Fruit fly (Drosophila melanogaster) S2 (cell line): ENCODE data around the gene PTPMT1.

Source experiments
- CG8478 ChIP-seq: fragments of >200 bp; optimal IDR thresholded peaks from 2 replicates; lab custom pipeline; 2018
- CTCF ChIP-seq, 2 experiments: fragments of >200 bp; optimal IDR thresholded peaks; 2 replicates each; lab custom pipeline; 2018

DNA sequence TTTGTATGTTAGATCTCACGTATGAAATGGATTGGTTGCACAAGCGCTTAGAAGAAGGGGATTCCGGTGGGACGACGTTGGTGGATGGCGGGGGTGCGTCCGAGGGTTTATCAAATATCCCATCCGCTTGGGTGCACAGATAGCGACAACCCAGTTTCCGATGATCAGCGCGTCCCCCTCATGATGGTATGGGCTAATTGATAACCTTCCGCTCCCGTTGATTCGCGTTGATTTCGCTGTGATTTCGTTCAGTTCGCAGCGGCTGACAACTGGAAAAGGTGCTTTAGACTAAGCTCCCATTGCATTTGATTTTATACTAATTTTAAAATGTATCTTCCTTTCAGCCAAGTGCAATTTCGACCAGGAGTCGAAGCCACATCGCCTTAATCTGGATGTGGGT is 31.4 kb downstream of the PTPMT1 start:
- TF ChIP-seq CG8478 (lab: Kevin White, UChicago) = no peak
- TF ChIP-seq CTCF (optimal IDR thresholded peaks at IDR 0.05; lab: Kevin White, UChicago) = no peak
